Fruit fly (Drosophila melanogaster): ENCODE data around the gene bru3.

The bru3 gene

DNA sequence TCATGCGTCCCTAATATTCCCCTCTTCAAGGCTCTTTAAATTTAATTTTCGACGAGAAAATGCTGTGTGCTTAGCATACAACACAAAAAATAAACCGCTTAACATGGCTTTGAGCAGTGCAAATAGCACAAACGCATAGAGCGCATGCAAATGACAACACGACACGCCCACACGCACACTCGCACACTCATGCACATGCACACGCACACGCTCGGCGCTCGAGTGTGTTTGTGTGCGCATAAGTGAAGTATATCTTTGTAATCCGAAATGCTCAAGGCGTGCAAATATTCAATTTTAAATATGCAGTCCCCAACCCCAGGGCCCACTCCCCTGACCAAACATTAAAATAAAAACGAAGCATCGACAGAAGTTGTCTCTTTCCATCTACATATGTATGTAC, 157.2 kb downstream of the bru3 start:
- TF ChIP-seq CG34367 (tag; optimal IDR thresholded peaks at IDR 0.05) (no peak), CG17806 (tag; optimal IDR thresholded peaks at IDR 0.05) (no peak), Pif1B (GFP tag; optimal IDR thresholded peaks at IDR 0.05) (no peak), gl (tag; optimal IDR thresholded peaks at IDR 0.05) (no peak), CG12605 (GFP tag; IDR thresholded peaks at IDR 0.05) (no peak), EcR (GFP tag; optimal IDR thresholded peaks at IDR 0.05) (no peak), CG32121 (GFP tag; IDR thresholded peaks at IDR 0.05) (no peak), Ets98B (GFP tag; IDR thresholded peaks at IDR 0.05) (no peak), CG10348 (GFP tag; IDR thresholded peaks at IDR 0.05) (no peak), CG13204 (GFP tag; optimal IDR thresholded peaks at IDR 0.05) (no peak), CG8159 (tag; optimal IDR thresholded peaks at IDR 0.05) (no peak)

dm6 chr3L:13645299-13645698, 157.9 kb downstream of the bru3 start:
- TF ChIP-seq CG10348 (GFP tag; IDR thresholded peaks at IDR 0.05), result no peak
- no peak for TF ChIP-seq rn (GFP tag; IDR thresholded peaks at IDR 0.05)
- no peak for TF ChIP-seq CG9948 (tag; optimal IDR thresholded peaks at IDR 0.05)

DNA sequence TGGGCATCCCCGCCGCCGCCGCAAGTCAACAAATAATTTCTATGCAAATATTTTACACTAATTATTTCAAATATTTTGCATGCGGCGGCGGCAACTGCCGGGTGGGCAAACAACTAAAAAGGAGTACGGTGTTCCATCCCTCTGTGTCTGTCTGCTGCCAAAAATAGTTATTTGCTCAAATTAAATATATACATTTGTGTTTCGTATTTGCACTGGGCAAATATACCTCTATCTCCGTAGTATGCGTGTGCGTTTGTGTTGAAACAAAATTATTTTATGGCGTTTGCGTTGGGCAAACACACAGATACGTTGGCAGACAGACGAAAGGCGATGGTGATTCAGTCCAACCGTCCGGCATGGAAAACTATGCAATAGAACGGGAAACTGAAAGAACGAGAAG, 180.4 kb downstream of the bru3 start:
- no peak for TF ChIP-seq CG32121 (GFP tag; IDR thresholded peaks at IDR 0.05)
- no peak for TF ChIP-seq CG14655 (GFP tag; optimal IDR thresholded peaks at IDR 0.05)
- TF ChIP-seq CG8301 (tag; optimal IDR thresholded peaks at IDR 0.05), result no peak
- no peak for TF ChIP-seq EcR (GFP tag; optimal IDR thresholded peaks at IDR 0.05)
- no peak for TF ChIP-seq CG10348 (GFP tag; IDR thresholded peaks at IDR 0.05)
- TF ChIP-seq Ets98B (GFP tag; IDR thresholded peaks at IDR 0.05), result no peak
- TF ChIP-seq D1 (tag; optimal IDR thresholded peaks at IDR 0.05), result no peak
- no peak for TF ChIP-seq CG12605 (GFP tag; IDR thresholded peaks at IDR 0.05)
- TF ChIP-seq rn (GFP tag; IDR thresholded peaks at IDR 0.05), result no peak
- TF ChIP-seq gl (tag; optimal IDR thresholded peaks at IDR 0.05), result no peak
- TF ChIP-seq Snoo (tag; optimal IDR thresholded peaks at IDR 0.05), result no peak

- TF ChIP-seq CG14655 (GFP tag; optimal IDR thresholded peaks at IDR 0.05) (no peak), CG4496 (GFP tag; IDR thresholded peaks at IDR 0.05) (no peak)
Measured at dm6 chr3L:13615132-13615531, 188.1 kb downstream of the bru3 start.

DNA sequence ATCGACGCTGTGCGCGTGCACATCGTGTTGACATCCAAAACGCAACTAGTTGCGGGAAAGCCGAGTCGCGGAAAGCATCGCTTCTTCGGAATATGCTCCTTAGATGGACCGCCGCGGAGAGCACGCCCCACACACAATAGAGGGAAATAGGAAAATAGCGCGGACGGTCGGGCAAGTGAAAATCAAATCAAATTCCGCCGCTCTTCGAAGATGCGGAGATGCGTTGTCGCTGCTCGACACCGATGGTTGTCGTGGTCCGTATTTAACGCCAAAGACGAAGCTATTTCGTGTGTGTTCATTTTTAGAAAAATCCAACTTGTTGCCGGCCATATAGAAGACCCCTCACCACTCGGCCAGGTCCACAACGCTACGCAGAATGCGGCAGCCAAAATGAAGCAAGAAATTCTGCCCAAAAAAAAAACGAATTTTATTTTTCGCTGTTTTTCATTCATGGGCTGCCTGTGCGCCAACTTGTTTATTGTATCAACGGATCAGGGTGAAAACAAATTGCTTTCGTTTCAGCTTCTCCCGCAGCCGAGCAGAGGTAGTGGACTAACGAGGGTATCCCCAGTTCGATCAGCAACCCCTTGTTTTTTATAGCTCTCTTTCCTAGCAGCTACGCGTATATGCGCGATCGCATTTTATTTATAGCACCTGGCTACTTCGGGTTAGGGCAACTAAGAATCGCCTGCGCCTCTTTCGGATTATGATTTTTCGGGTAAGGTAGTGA, 283.5 kb downstream of the bru3 start, which contains the start of gene CG10710:
Gene CG10710 (minus strand): TSS at position 51 of the 730 bp plus-strand sequence.
- TF ChIP-seq fd96Ca (GFP tag; IDR thresholded peaks at IDR 0.05) (0 out of 3 replicates have a peak, but pooled peaks have one; percentile 34), CG32121 (GFP tag; IDR thresholded peaks at IDR 0.05) (peak; percentile 57; the same call in 1 of the 2 replicates), Pif1B (GFP tag; optimal IDR thresholded peaks at IDR 0.05) (no peak), rn (GFP tag; IDR thresholded peaks at IDR 0.05) (no peak)

DNA sequence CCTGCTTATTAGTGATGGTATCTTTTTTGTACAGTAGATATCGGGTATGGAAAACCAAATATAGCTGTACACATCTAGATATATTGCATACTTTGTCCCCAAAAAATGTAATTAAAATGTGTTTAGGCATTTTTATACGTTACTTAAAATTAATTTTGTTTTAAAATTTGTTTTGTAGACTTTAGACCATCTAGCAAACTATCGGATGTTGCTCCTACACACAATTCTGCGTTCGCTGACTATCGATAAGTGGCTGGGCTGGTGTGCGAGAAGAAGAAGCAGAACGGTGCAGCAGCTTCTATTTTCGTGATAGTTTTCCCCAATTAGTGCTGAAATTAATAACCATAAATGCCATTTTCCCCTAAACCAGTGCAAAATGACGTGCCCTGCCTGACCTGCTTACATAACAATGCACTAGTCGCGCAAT, 290.1 kb downstream of the bru3 start, which contains the start of the genes Vps36 and Liprin-beta:
Gene Vps36 (minus strand): TSS at position 1 of the 427 bp plus-strand sequence.
Gene Liprin-beta (plus strand): TSS at position 143 of the 427 bp plus-strand sequence.
- TF ChIP-seq Snoo (tag; optimal IDR thresholded peaks at IDR 0.05), result no peak
- TF ChIP-seq Pif1B (GFP tag; optimal IDR thresholded peaks at IDR 0.05), result no peak
- no peak for TF ChIP-seq Pif1A (GFP tag; optimal IDR thresholded peaks at IDR 0.05)
- no peak for TF ChIP-seq CG14655 (GFP tag; optimal IDR thresholded peaks at IDR 0.05)
- peak; percentile 66; the same call in 1 of the 2 replicates for TF ChIP-seq CG10348 (GFP tag; IDR thresholded peaks at IDR 0.05)
- TF ChIP-seq CG8301 (tag; optimal IDR thresholded peaks at IDR 0.05), result no peak
- TF ChIP-seq Ets98B (GFP tag; IDR thresholded peaks at IDR 0.05), result peak; percentile 67
- peak; percentile 75 for TF ChIP-seq CG17806 (tag; optimal IDR thresholded peaks at IDR 0.05)
- TF ChIP-seq fd96Ca (GFP tag; IDR thresholded peaks at IDR 0.05), result peak; percentile 76
- TF ChIP-seq CG4496 (GFP tag; IDR thresholded peaks at IDR 0.05), result peak; percentile 85
- TF ChIP-seq CG13204 (GFP tag; optimal IDR thresholded peaks at IDR 0.05), result no peak
- TF ChIP-seq D1 (tag; optimal IDR thresholded peaks at IDR 0.05), result no peak
- peak; percentile 80 for TF ChIP-seq CG15710 (tag; optimal IDR thresholded peaks at IDR 0.05)
- no peak for TF ChIP-seq EcR (GFP tag; optimal IDR thresholded peaks at IDR 0.05)
- peak; percentile 62 for TF ChIP-seq rn (GFP tag; IDR thresholded peaks at IDR 0.05)
- peak; percentile 80 for TF ChIP-seq CG32121 (GFP tag; IDR thresholded peaks at IDR 0.05)
- no peak for TF ChIP-seq CG12605 (GFP tag; IDR thresholded peaks at IDR 0.05)
- no peak for TF ChIP-seq CG8159 (tag; optimal IDR thresholded peaks at IDR 0.05)
- peak; percentile 69 for TF ChIP-seq CG9948 (tag; optimal IDR thresholded peaks at IDR 0.05)
- TF ChIP-seq CG34367 (tag; optimal IDR thresholded peaks at IDR 0.05), result no peak
- TF ChIP-seq gl (tag; optimal IDR thresholded peaks at IDR 0.05), result no peak

- TF ChIP-seq CG14655 (GFP tag; optimal IDR thresholded peaks at IDR 0.05) (no peak), fd96Ca (GFP tag; IDR thresholded peaks at IDR 0.05) (no peak), D1 (tag; optimal IDR thresholded peaks at IDR 0.05) (no peak), EcR (GFP tag; optimal IDR thresholded peaks at IDR 0.05) (no peak), CG15710 (tag; optimal IDR thresholded peaks at IDR 0.05) (no peak), CG17806 (tag; optimal IDR thresholded peaks at IDR 0.05) (no peak), CG8301 (tag; optimal IDR thresholded peaks at IDR 0.05) (no peak), CG32121 (GFP tag; IDR thresholded peaks at IDR 0.05) (no peak), CG13204 (GFP tag; optimal IDR thresholded peaks at IDR 0.05) (no peak), CG9948 (tag; optimal IDR thresholded peaks at IDR 0.05) (no peak), Pif1A (GFP tag; optimal IDR thresholded peaks at IDR 0.05) (no peak)
Measured at dm6 chr3L:13503631-13504030, 299.6 kb downstream of the bru3 start.

All from whole organism, pupa.